Worm (Caenorhabditis elegans): ENCODE results near the gene atg-7.

ce11 chrIV:11032288-11032687, 48.6 kb downstream of the atg-7 start, which contains the start of gene hrg-6:
- TF ChIP-seq ama-1 (optimal IDR thresholded peaks at IDR 0.05), result no peak
- TF ChIP-seq tbx-11 (GFP tag; IDR thresholded peaks at IDR 0.05), result no peak
- no peak for TF ChIP-seq flt-1 (GFP tag; IDR thresholded peaks at IDR 0.05)

All from whole organism, early embryonic.